Fruit fly (Drosophila melanogaster) whole organism, wandering third instar larva: ENCODE data around the gene Mkrn1.
A peak's percentile ranks its signal among the peaks of the same experiment; 100 is the strongest.

ENCODE experiments used
- Abd-B ChIP-seq: fragments of >200 bp; optimal IDR thresholded peaks from 2 replicates; lab custom pipeline; 2017; ENCODE audit warnings: missing biosample characterization, missing genetic modification characterization
- CG32264 ChIP-seq: fragments of 200-800 bp; sonication (Bioruptor generic); optimal IDR thresholded peaks from 2 replicates; lab custom pipeline; 2016; ENCODE audit warnings: missing biosample characterization, missing genetic modification characterization
- CG9705 ChIP-seq: fragments of 200-800 bp; sonication (Bioruptor generic); optimal IDR thresholded peaks from 2 replicates; lab custom pipeline; 2018; ENCODE audit warnings: missing biosample characterization, mild to moderate bottlenecking, missing genetic modification characterization
- CrebA ChIP-seq: fragments of 200-800 bp; sonication (Bioruptor generic); optimal IDR thresholded peaks from 2 replicates; lab custom pipeline; 2016; ENCODE audit warnings: missing biosample characterization, mild to moderate bottlenecking, missing genetic modification characterization, borderline replicate concordance
- Dfd ChIP-seq: fragments of >200 bp; optimal IDR thresholded peaks from 2 replicates; lab custom pipeline; 2017; ENCODE audit warnings: missing biosample characterization, missing genetic modification characterization
- Dif ChIP-seq: fragments of 200-275, 200-300 bp; sonication (Bioruptor generic); optimal IDR thresholded peaks from 2 replicates; lab custom pipeline; 2018; ENCODE audit warnings: missing biosample characterization, missing genetic modification characterization; ENCODE audit not compliant: partially characterized antibody
- GATAd ChIP-seq: sonication (Bioruptor generic); optimal IDR thresholded peaks from 2 replicates; lab custom pipeline; 2016; ENCODE audit warnings: missing biosample characterization, missing genetic modification characterization
- HLH106 ChIP-seq: fragments of 200-800 bp; optimal IDR thresholded peaks from 3 replicates; lab custom pipeline; 2019; ENCODE audit warnings: missing biosample characterization, mild to moderate bottlenecking, missing genetic modification characterization, moderate library complexity
- Hnf4 ChIP-seq: fragments of 200-800 bp; sonication (Bioruptor generic); optimal IDR thresholded peaks from 2 replicates; lab custom pipeline; 2016; ENCODE audit warnings: missing biosample characterization, mild to moderate bottlenecking, missing genetic modification characterization
- Hr78 ChIP-seq: fragments of >200 bp; optimal IDR thresholded peaks from 2 replicates; lab custom pipeline; 2017; ENCODE audit warnings: missing biosample characterization, missing genetic modification characterization
- Hr83 ChIP-seq: fragments of 200-300 bp; sonication (Bioruptor generic); optimal IDR thresholded peaks from 2 replicates; lab custom pipeline; 2016; ENCODE audit warnings: missing biosample characterization, mild to moderate bottlenecking, missing genetic modification characterization, moderate library complexity; ENCODE audit not compliant: poor library complexity, severe bottlenecking
- Jra ChIP-seq: sonication (Bioruptor generic); optimal IDR thresholded peaks from 2 replicates; lab custom pipeline; 2016; ENCODE audit warnings: missing biosample characterization, missing genetic modification characterization
- Mio ChIP-seq: sonication (Bioruptor generic); optimal IDR thresholded peaks from 2 replicates; lab custom pipeline; 2016; ENCODE audit warnings: missing biosample characterization, missing genetic modification characterization
- Myc ChIP-seq: fragments of >200 bp; optimal IDR thresholded peaks from 2 replicates; lab custom pipeline; 2017
- N ChIP-seq: fragments of >200 bp; optimal IDR thresholded peaks from 2 replicates; lab custom pipeline; 2018; ENCODE audit warnings: missing biosample characterization, missing external identifiers, missing genetic modification characterization
- OdsH ChIP-seq: fragments of 200-800 bp; sonication (Bioruptor generic); optimal IDR thresholded peaks from 2 replicates; lab custom pipeline; 2016; ENCODE audit warnings: missing biosample characterization, mild to moderate bottlenecking, missing genetic modification characterization
- Rel ChIP-seq, 2 experiments: fragments of 200-800 bp; sonication (Bioruptor generic) in 1 of 2; optimal IDR thresholded peaks; 2 replicates in 1 of 2; 3 replicates in 1 of 2; lab custom pipeline; 2016 to 2019; ENCODE audit warnings: mild to moderate bottlenecking in 2 of 2, missing biosample characterization in 2 of 2, missing genetic modification characterization in 2 of 2, moderate library complexity in 1 of 2
- Sp1 ChIP-seq: fragments of 200-800 bp; sonication (Bioruptor generic); optimal IDR thresholded peaks from 3 replicates; lab custom pipeline; 2019; ENCODE audit warnings: missing biosample characterization, mild to moderate bottlenecking, missing genetic modification characterization, moderate library complexity
- Vsx2 ChIP-seq: fragments of 200-300, 225-300 bp; sonication (Bioruptor generic); optimal IDR thresholded peaks from 2 replicates; lab custom pipeline; 2018; ENCODE audit warnings: missing biosample characterization, missing genetic modification characterization; ENCODE audit not compliant: partially characterized antibody
- br ChIP-seq: fragments of 200-800 bp; sonication (Bioruptor generic); optimal IDR thresholded peaks from 2 replicates; lab custom pipeline; 2016; ENCODE audit warnings: missing biosample characterization, missing genetic modification characterization
- brk ChIP-seq: fragments of 200-800 bp; sonication (Bioruptor generic); optimal IDR thresholded peaks from 2 replicates; lab custom pipeline; 2016; ENCODE audit warnings: missing biosample characterization, mild to moderate bottlenecking, missing genetic modification characterization
- dl ChIP-seq, 2 experiments: fragments of 175-275, 200-275 bp in 1 of 2; fragments of 200-275 bp in 1 of 2; sonication (Bioruptor generic); optimal IDR thresholded peaks; lab custom pipeline; 2018; ENCODE audit warnings: mild to moderate bottlenecking in 2 of 2, missing biosample characterization in 2 of 2, missing genetic modification characterization in 2 of 2, moderate library complexity in 2 of 2; ENCODE audit not compliant: partially characterized antibody in 2 of 2, insufficient read depth in 1 of 2
- dmrt93B ChIP-seq: fragments of 200-800 bp; sonication (Bioruptor generic); optimal IDR thresholded peaks from 2 replicates; lab custom pipeline; 2018; ENCODE audit warnings: missing biosample characterization, mild to moderate bottlenecking, missing genetic modification characterization
- dsf ChIP-seq: sonication (Bioruptor generic); optimal IDR thresholded peaks from 2 replicates; lab custom pipeline; 2016; ENCODE audit warnings: missing biosample characterization, missing genetic modification characterization, borderline replicate concordance
- ey ChIP-seq: fragments of 200-800 bp; sonication (Bioruptor generic); optimal IDR thresholded peaks from 2 replicates; lab custom pipeline; 2016; ENCODE audit warnings: missing biosample characterization, missing genetic modification characterization
- foxo ChIP-seq, 2 experiments: fragments of 200-800 bp; sonication (Bioruptor generic); optimal IDR thresholded peaks; 2 replicates in 1 of 2; 3 replicates in 1 of 2; lab custom pipeline; 2016 to 2017; ENCODE audit warnings: missing biosample characterization in 2 of 2, missing genetic modification characterization in 2 of 2
- fru ChIP-seq: fragments of 200-800 bp; sonication (Bioruptor generic); optimal IDR thresholded peaks from 3 replicates; lab custom pipeline; 2016; ENCODE audit warnings: missing biosample characterization, mild to moderate bottlenecking, missing genetic modification characterization
- h ChIP-seq: fragments of 200-800 bp; sonication (Bioruptor generic); optimal IDR thresholded peaks from 3 replicates; lab custom pipeline; 2016; ENCODE audit warnings: missing biosample characterization, mild to moderate bottlenecking, missing genetic modification characterization
- jim ChIP-seq: fragments of 175-275, 200-325 bp; sonication (Bioruptor generic); optimal IDR thresholded peaks from 2 replicates; lab custom pipeline; 2016; ENCODE audit warnings: missing biosample characterization, mild to moderate bottlenecking, missing genetic modification characterization
- lola ChIP-seq: fragments of >200 bp; optimal IDR thresholded peaks from 2 replicates; lab custom pipeline; 2017; ENCODE audit warnings: missing biosample characterization, missing genetic modification characterization
- pan ChIP-seq: fragments of >200 bp; optimal IDR thresholded peaks from 2 replicates; lab custom pipeline; 2017
- psq ChIP-seq: fragments of 200-800 bp; sonication (Bioruptor generic); optimal IDR thresholded peaks from 3 replicates; lab custom pipeline; 2017; ENCODE audit warnings: missing biosample characterization, mild to moderate bottlenecking, missing genetic modification characterization, moderate library complexity
- rgr ChIP-seq: fragments of 200-800 bp; sonication (Bioruptor generic); optimal IDR thresholded peaks from 3 replicates; lab custom pipeline; 2016; ENCODE audit warnings: missing biosample characterization, mild to moderate bottlenecking, missing genetic modification characterization
- sage ChIP-seq: fragments of 200-800 bp; sonication (Bioruptor generic); optimal IDR thresholded peaks from 2 replicates; lab custom pipeline; 2016; ENCODE audit warnings: missing biosample characterization, mild to moderate bottlenecking, missing genetic modification characterization
- sv ChIP-seq: fragments of 200-800 bp; sonication (Bioruptor generic); optimal IDR thresholded peaks from 3 replicates; lab custom pipeline; 2016; ENCODE audit warnings: missing biosample characterization, missing genetic modification characterization
- tai ChIP-seq: sonication (Bioruptor generic); optimal IDR thresholded peaks from 2 replicates; lab custom pipeline; 2016; ENCODE audit warnings: missing biosample characterization, missing genetic modification characterization
- usp ChIP-seq: fragments of >200 bp; optimal IDR thresholded peaks from 2 replicates; lab custom pipeline; 2017; ENCODE audit warnings: missing biosample characterization, missing genetic modification characterization
- woc ChIP-seq: sonication (Bioruptor generic); optimal IDR thresholded peaks from 2 replicates; lab custom pipeline; 2016; ENCODE audit warnings: missing biosample characterization, mild to moderate bottlenecking, missing genetic modification characterization

Gene Mkrn1

dm6 chr3L:21533270-21533948 is at the start of gene Mkrn1:
TSS of gene Mkrn1 (minus strand) at chr3L:21533713.
- TF ChIP-seq rgr (GFP tag; lab: Kevin White, UChicago) (no peak), Myc (lab: Kevin White, UChicago) (no peak), Rel (GFP tag; optimal IDR thresholded peaks at IDR 0.05; lab: Kevin White, UChicago) (no peak), Rel (tag; optimal IDR thresholded peaks at IDR 0.05; lab: Kevin White, UChicago) (peak; percentile 41)

dm6 chr3L:21581984-21582383 is 48.5 kb upstream of the Mkrn1 start:
- TF ChIP-seq rgr (GFP tag; lab: Kevin White, UChicago): no peak
- TF ChIP-seq tai: no peak
- TF ChIP-seq GATAd (GFP tag; lab: Kevin White, UChicago): no peak
- no peak for TF ChIP-seq dmrt93B (GFP tag; lab: Kevin White, UChicago)
- TF ChIP-seq foxo (GFP tag; optimal IDR thresholded peaks at IDR 0.05; lab: Kevin White, UChicago): peak in 1 of 2 experiments; percentile 24
- no peak for TF ChIP-seq CrebA (GFP tag; lab: Kevin White, UChicago)
- no peak for TF ChIP-seq lola (GFP tag; lab: Kevin White, UChicago)
- no peak for TF ChIP-seq Rel (GFP tag; optimal IDR thresholded peaks at IDR 0.05; lab: Kevin White, UChicago)
- no peak for TF ChIP-seq Rel (tag; optimal IDR thresholded peaks at IDR 0.05; lab: Kevin White, UChicago)
- TF ChIP-seq OdsH: peak; percentile 37
- no peak for TF ChIP-seq h (GFP tag; lab: Kevin White, UChicago)
- no peak for TF ChIP-seq CG32264 (GFP tag; lab: Kevin White, UChicago)
- no peak for TF ChIP-seq Hr83 (GFP tag; lab: Kevin White, UChicago)
- TF ChIP-seq fru (GFP tag; lab: Kevin White, UChicago): peak; percentile 26
- no peak for TF ChIP-seq Myc (lab: Kevin White, UChicago)
- TF ChIP-seq Dif (GFP tag; lab: Kevin White, UChicago): no peak
- TF ChIP-seq Vsx2: no peak
- no peak for TF ChIP-seq sage (GFP tag; lab: Kevin White, UChicago)
- TF ChIP-seq sv: no peak
- TF ChIP-seq usp (GFP tag; lab: Kevin White, UChicago): no peak
- no peak for TF ChIP-seq Dfd (GFP tag; lab: Kevin White, UChicago)
- TF ChIP-seq brk: no peak
- no peak for TF ChIP-seq br (GFP tag; lab: Kevin White, UChicago)
- no peak for TF ChIP-seq Abd-B (GFP tag; lab: Kevin White, UChicago)
- no peak for TF ChIP-seq Jra (GFP tag; lab: Kevin White, UChicago)
- TF ChIP-seq psq (GFP tag; lab: Kevin White, UChicago): peak; percentile 68
- no peak for TF ChIP-seq N (GFP tag; lab: Kevin White, UChicago)
- TF ChIP-seq HLH106: peak; percentile 44
- no peak for TF ChIP-seq dl (GFP tag; optimal IDR thresholded peaks at IDR 0.05; lab: Kevin White, UChicago; ENCODE audit: insufficient read depth in 1 of 2, partially characterized antibody in 2 of 2)
- TF ChIP-seq CG9705 (GFP tag; lab: Kevin White, UChicago): no peak
- no peak for TF ChIP-seq jim (GFP tag; lab: Kevin White, UChicago)
- TF ChIP-seq Sp1 (GFP tag; lab: Kevin White, UChicago): peak; percentile 42
- TF ChIP-seq Mio (GFP tag; lab: Kevin White, UChicago): no peak
- no peak for TF ChIP-seq Hnf4 (GFP tag; lab: Kevin White, UChicago)
- peak; percentile 26 for TF ChIP-seq woc (GFP tag; lab: Kevin White, UChicago)
- no peak for TF ChIP-seq ey (GFP tag; lab: Kevin White, UChicago)
- TF ChIP-seq dsf (GFP tag; lab: Kevin White, UChicago): no peak
- TF ChIP-seq pan (lab: Kevin White, UChicago): no peak
- no peak for TF ChIP-seq Hr78 (GFP tag; lab: Kevin White, UChicago)
